Worm (Caenorhabditis elegans): ENCODE data around the gene pstk-1.

pstk-1 gene

ce11 chrIII:12484432-12484831 lies 18.0 kb downstream of the pstk-1 start, which contains the start of gene arrd-16:
arrd-16 (plus strand) TSS chrIII:12484732.
- TF ChIP-seq him-1 (tag; optimal IDR thresholded peaks at IDR 0.05) (no peak), dao-5 (tag; optimal IDR thresholded peaks at IDR 0.05) (no peak), W03F9.2 (tag; optimal IDR thresholded peaks at IDR 0.05) (no peak)

- no peak for TF ChIP-seq him-1 (tag; optimal IDR thresholded peaks at IDR 0.05)
- no peak for TF ChIP-seq dao-5 (tag; optimal IDR thresholded peaks at IDR 0.05)
- TF ChIP-seq W03F9.2 (tag; optimal IDR thresholded peaks at IDR 0.05): no peak
Observed at ce11 chrIII:12491984-12492383, 25.6 kb downstream of the pstk-1 start, which contains the start of gene Y49E10.25. Y49E10.25 (minus strand) TSS chrIII:12492084.

ce11 chrIII:12495594-12496096 lies 29.2 kb downstream of the pstk-1 start, which contains the start of the genes Y111B2A.1 and Y111B2A.2:
Y111B2A.1 (minus strand) TSS chrIII:12495644.
Y111B2A.2 (plus strand) TSS chrIII:12496086.
- TF ChIP-seq him-1 (tag; optimal IDR thresholded peaks at IDR 0.05): no peak
- TF ChIP-seq W03F9.2 (tag; optimal IDR thresholded peaks at IDR 0.05): peak; percentile 9
- TF ChIP-seq dao-5 (tag; optimal IDR thresholded peaks at IDR 0.05): no peak

- TF ChIP-seq W03F9.2 (tag; optimal IDR thresholded peaks at IDR 0.05) (no peak), him-1 (tag; optimal IDR thresholded peaks at IDR 0.05) (no peak), dao-5 (tag; optimal IDR thresholded peaks at IDR 0.05) (no peak)
Observed at ce11 chrIII:12496449-12496848, 30.0 kb downstream of the pstk-1 start, which contains the start of gene herd-1. herd-1 (plus strand) TSS chrIII:12496538.

- TF ChIP-seq W03F9.2 (tag; optimal IDR thresholded peaks at IDR 0.05) (peak; percentile 9), him-1 (tag; optimal IDR thresholded peaks at IDR 0.05) (no peak)
Observed at ce11 chrIII:12499245-12499644, 32.8 kb downstream of the pstk-1 start, which contains the start of gene sql-1. sql-1 (plus strand) TSS chrIII:12499557.

- no peak for TF ChIP-seq W03F9.2 (tag; optimal IDR thresholded peaks at IDR 0.05)
- TF ChIP-seq dao-5 (tag; optimal IDR thresholded peaks at IDR 0.05): no peak
- TF ChIP-seq him-1 (tag; optimal IDR thresholded peaks at IDR 0.05): no peak
Observed at ce11 chrIII:12510505-12510904, 44.1 kb downstream of the pstk-1 start.

- TF ChIP-seq him-1 (tag; optimal IDR thresholded peaks at IDR 0.05): no peak
Observed at ce11 chrIII:12517674-12518073, 51.3 kb downstream of the pstk-1 start.

Measured in whole organism, L4/young adult.